1 fruit fly cellular context compared by ENCODE assay signal in genomic region chrX:2533843-2534473, dm6.
TF ChIP-seq lines count a peak whose summit lies in the region.

No protein-coding gene starts in this region.

TF ChIP-seq in whole organism, embryonic, 481 proteins besides CTCF, POLR2A, EP300 and RAD21 (continued from another document and continues in another):
- TF ChIP-seq HmgZ (tag; optimal IDR thresholded peaks at IDR 0.05; lab: Kevin White, UChicago) (peak; percentile 31), NK7.1 (GFP tag; optimal IDR thresholded peaks at IDR 0.05; lab: Kevin White, UChicago) (no peak), CG6854 (GFP tag; optimal IDR thresholded peaks at IDR 0.05; lab: Kevin White, UChicago) (no peak), CG12659 (GFP tag; optimal IDR thresholded peaks at IDR 0.05; lab: Kevin White, UChicago) (peak; percentile 41), fu2 (GFP tag; optimal IDR thresholded peaks at IDR 0.05; lab: Kevin White, UChicago) (peak; percentile 49), ttk (GFP tag; IDR thresholded peaks at IDR 0.05; lab: Robert Waterston, UW) (peak; percentile 43; the same call in 1 of the 2 replicates), CG15073 (GFP tag; optimal IDR thresholded peaks at IDR 0.05; lab: Kevin White, UChicago) (no peak), CG16813 (GFP tag; IDR thresholded peaks at IDR 0.05; lab: Robert Waterston, UW; ENCODE audit: partially characterized antibody) (no peak), croc (GFP tag; conservative IDR thresholded peaks at IDR 0.05; lab: Robert Waterston, UW) (no peak; the same call in 2 of the 3 replicates), CG12155 (GFP tag; optimal IDR thresholded peaks at IDR 0.05; lab: Kevin White, UChicago) (peak; percentile 29), CG11560 (tag; IDR thresholded peaks at IDR 0.05; lab: Robert Waterston, UW) (0 out of 3 replicates have a peak, but pooled peaks have one; percentile 34), CG9609 (GFP tag; optimal IDR thresholded peaks at IDR 0.05; lab: Kevin White, UChicago) (peak; percentile 13), CG33213 (GFP tag; optimal IDR thresholded peaks at IDR 0.05; lab: Kevin White, UChicago) (peak; percentile 29), CG18262 (tag; optimal IDR thresholded peaks at IDR 0.05; lab: Kevin White, UChicago) (no peak), ranshi (GFP tag; IDR thresholded peaks at IDR 0.05; lab: Robert Waterston, UW) (peak; percentile 70; the same call in 1 of the 2 replicates), vfl (GFP tag; optimal IDR thresholded peaks at IDR 0.05; lab: Kevin White, UChicago) (no peak), mld (GFP tag; IDR thresholded peaks at IDR 0.05; lab: Robert Waterston, UW; ENCODE audit: partially characterized antibody) (no peak), lilli (GFP tag; optimal IDR thresholded peaks at IDR 0.05; lab: Kevin White, UChicago) (peak; percentile 66), Abd-B (GFP tag; optimal IDR thresholded peaks at IDR 0.05; lab: Kevin White, UChicago) (peak; percentile 24), Ptx1 (GFP tag; IDR thresholded peaks at IDR 0.05; lab: Robert Waterston, UW) (peak; percentile 83), CG4854 (GFP tag; optimal IDR thresholded peaks at IDR 0.05; lab: Kevin White, UChicago) (peak; percentile 22), abd-A (tag; optimal IDR thresholded peaks at IDR 0.05; lab: Kevin White, UChicago) (no peak), Fer3 (tag; optimal IDR thresholded peaks at IDR 0.05; lab: Kevin White, UChicago) (peak; percentile 63), CG1792 (GFP tag; optimal IDR thresholded peaks at IDR 0.05; lab: Kevin White, UChicago) (peak; percentile 12), Eip74EF (GFP tag; optimal IDR thresholded peaks at IDR 0.05; lab: Kevin White, UChicago) (no peak), exex (tag; optimal IDR thresholded peaks at IDR 0.05; lab: Kevin White, UChicago) (no peak), prd (optimal IDR thresholded peaks at IDR 0.05; lab: Kevin White, UChicago) (no peak), prd (GFP tag; IDR thresholded peaks at IDR 0.05; lab: Robert Waterston, UW) (peak; percentile 79), ap (GFP tag; IDR thresholded peaks at IDR 0.05; lab: Robert Waterston, UW) (peak; percentile 61), CG17568 (GFP tag; optimal IDR thresholded peaks at IDR 0.05; lab: Kevin White, UChicago) (no peak), Atf6 (GFP tag; IDR thresholded peaks at IDR 0.05; lab: Robert Waterston, UW) (peak; percentile 65), slp2 (GFP tag; optimal IDR thresholded peaks at IDR 0.05; lab: Kevin White, UChicago) (peak; percentile 27), sens (GFP tag; lab: Kevin White, UChicago) (peak; percentile 81), Max (GFP tag; optimal IDR thresholded peaks at IDR 0.05; lab: Kevin White, UChicago) (no peak), lbe (GFP tag; optimal IDR thresholded peaks at IDR 0.05; lab: Kevin White, UChicago) (no peak), CG5245 (GFP tag; optimal IDR thresholded peaks at IDR 0.05; lab: Kevin White, UChicago) (peak; percentile 34), CG8359 (GFP tag; optimal IDR thresholded peaks at IDR 0.05; lab: Kevin White, UChicago; ENCODE audit: borderline replicate concordance) (no peak), CG10366 (GFP tag; IDR thresholded peaks at IDR 0.05; lab: Robert Waterston, UW) (peak; percentile 68), CG10565 (GFP tag; optimal IDR thresholded peaks at IDR 0.05; lab: Kevin White, UChicago) (no peak), mirr (GFP tag; optimal IDR thresholded peaks at IDR 0.05; lab: Kevin White, UChicago) (peak; percentile 31), pnt (GFP tag; optimal IDR thresholded peaks at IDR 0.05; lab: Kevin White, UChicago) (peak; percentile 43), CG17829 (tag; optimal IDR thresholded peaks at IDR 0.05; lab: Kevin White, UChicago) (peak; percentile 15), fd3F (GFP tag; optimal IDR thresholded peaks at IDR 0.05; lab: Kevin White, UChicago) (peak; percentile 61), emc (GFP tag; optimal IDR thresholded peaks at IDR 0.05; lab: Kevin White, UChicago) (peak; percentile 23), chif (GFP tag; optimal IDR thresholded peaks at IDR 0.05; lab: Kevin White, UChicago) (peak; percentile 30 to 55), CG11504 (tag; optimal IDR thresholded peaks at IDR 0.05; lab: Kevin White, UChicago) (peak; percentile 76), kah (GFP tag; optimal IDR thresholded peaks at IDR 0.05; lab: Kevin White, UChicago) (peak; percentile 11), nau (GFP tag; optimal IDR thresholded peaks at IDR 0.05; lab: Kevin White, UChicago) (peak; percentile 8), CG4424 (GFP tag; optimal IDR thresholded peaks at IDR 0.05; lab: Kevin White, UChicago) (peak; percentile 9), Usf (GFP tag; optimal IDR thresholded peaks at IDR 0.05; lab: Kevin White, UChicago) (no peak), cas (GFP tag; IDR thresholded peaks at IDR 0.05; lab: Robert Waterston, UW) (peak; percentile 49; the same call in 1 of the 2 replicates), Mes4 (GFP tag; optimal IDR thresholded peaks at IDR 0.05; lab: Kevin White, UChicago) (no peak), gfzf (GFP tag; optimal IDR thresholded peaks at IDR 0.05; lab: Kevin White, UChicago) (no peak), ERR (GFP tag; optimal IDR thresholded peaks at IDR 0.05; lab: Kevin White, UChicago) (no peak), CG12219 (GFP tag; optimal IDR thresholded peaks at IDR 0.05; lab: Kevin White, UChicago) (peak; percentile 71), zfh2 (GFP tag; optimal IDR thresholded peaks at IDR 0.05; lab: Kevin White, UChicago) (peak; percentile 29), CG6683 (GFP tag; optimal IDR thresholded peaks at IDR 0.05; lab: Kevin White, UChicago) (no peak), Bdp1 (GFP tag; optimal IDR thresholded peaks at IDR 0.05; lab: Kevin White, UChicago) (no peak), CG9727 (GFP tag; optimal IDR thresholded peaks at IDR 0.05; lab: Kevin White, UChicago) (peak; percentile 45), ac (GFP tag; optimal IDR thresholded peaks at IDR 0.05; lab: Kevin White, UChicago) (no peak), oc (tag; optimal IDR thresholded peaks at IDR 0.05; lab: Kevin White, UChicago) (peak; percentile 1), klu (GFP tag; IDR thresholded peaks at IDR 0.05; lab: Robert Waterston, UW) (peak; percentile 39; the same call in 1 of the 2 replicates), Pdp1 (GFP tag; optimal IDR thresholded peaks at IDR 0.05; lab: Kevin White, UChicago) (peak; percentile 51 to 65), HLH3B (GFP tag; IDR thresholded peaks at IDR 0.05; lab: Robert Waterston, UW) (peak; percentile 70), slbo (GFP tag; IDR thresholded peaks at IDR 0.05; lab: Robert Waterston, UW) (peak; percentile 81), MBD-R2 (GFP tag; IDR thresholded peaks at IDR 0.05; lab: Robert Waterston, UW) (peak; percentile 31; the same call in 1 of the 2 replicates), CG10979 (tag; optimal IDR thresholded peaks at IDR 0.05; lab: Kevin White, UChicago) (peak; percentile 8), Doc3 (GFP tag; IDR thresholded peaks at IDR 0.05; lab: Robert Waterston, UW; ENCODE audit: partially characterized antibody) (no peak), hb (GFP tag; IDR thresholded peaks at IDR 0.05; lab: Robert Waterston, UW; ENCODE audit: partially characterized antibody) (no peak), CG6765 (GFP tag; optimal IDR thresholded peaks at IDR 0.05; lab: Kevin White, UChicago) (peak; percentile 23), maf-S (GFP tag; optimal IDR thresholded peaks at IDR 0.05; lab: Kevin White, UChicago) (no peak), GATAe (GFP tag; conservative IDR thresholded peaks at IDR 0.05; lab: Robert Waterston, UW) (no peak), CG6654 (GFP tag; optimal IDR thresholded peaks at IDR 0.05; lab: Kevin White, UChicago) (no peak), al (GFP tag; IDR thresholded peaks at IDR 0.05; lab: Robert Waterston, UW) (peak; percentile 46; the same call in 1 of the 2 replicates), CG4328 (GFP tag; optimal IDR thresholded peaks at IDR 0.05; lab: Kevin White, UChicago) (no peak), CG9797 (GFP tag; optimal IDR thresholded peaks at IDR 0.05; lab: Kevin White, UChicago) (no peak), CG7357 (GFP tag; IDR thresholded peaks at IDR 0.05; lab: Robert Waterston, UW) (peak; percentile 49; the same call in 1 of the 3 replicates), B-H1 (GFP tag; IDR thresholded peaks at IDR 0.05; lab: Robert Waterston, UW) (peak; percentile 36; the same call in 2 of the 3 replicates), Nf-YC (tag; optimal IDR thresholded peaks at IDR 0.05; lab: Kevin White, UChicago) (peak; percentile 1), ewg (GFP tag; optimal IDR thresholded peaks at IDR 0.05; lab: Kevin White, UChicago) (peak; percentile 37), dmrt11E (tag; optimal IDR thresholded peaks at IDR 0.05; lab: Kevin White, UChicago) (no peak), gcm2 (GFP tag; optimal IDR thresholded peaks at IDR 0.05; lab: Kevin White, UChicago) (no peak), sr (GFP tag; IDR thresholded peaks at IDR 0.05; lab: Robert Waterston, UW) (peak; percentile 45; the same call in 1 of the 3 replicates), CG17328 (GFP tag; IDR thresholded peaks at IDR 0.05; lab: Robert Waterston, UW) (peak; percentile 66), Chrac-16 (GFP tag; optimal IDR thresholded peaks at IDR 0.05; lab: Kevin White, UChicago) (peak; percentile 3), Deaf1 (tag; optimal IDR thresholded peaks at IDR 0.05; lab: Kevin White, UChicago) (peak; percentile 13), CG17361 (GFP tag; IDR thresholded peaks at IDR 0.05; lab: Robert Waterston, UW) (peak; percentile 52; the same call in 2 of the 3 replicates), ken (GFP tag; IDR thresholded peaks at IDR 0.05; lab: Robert Waterston, UW) (peak; percentile 64; the same call in 1 of the 3 replicates), repo (GFP tag; optimal IDR thresholded peaks at IDR 0.05; lab: Kevin White, UChicago) (peak; percentile 39), pum (GFP tag; optimal IDR thresholded peaks at IDR 0.05; lab: Kevin White, UChicago) (peak; percentile 8), CG12942 (GFP tag; optimal IDR thresholded peaks at IDR 0.05; lab: Kevin White, UChicago) (peak; percentile 40), CG2116 (GFP tag; optimal IDR thresholded peaks at IDR 0.05; lab: Kevin White, UChicago) (no peak), Dip3 (GFP tag; optimal IDR thresholded peaks at IDR 0.05; lab: Kevin White, UChicago) (peak; percentile 36), gce (GFP tag; IDR thresholded peaks at IDR 0.05; lab: Robert Waterston, UW) (peak; percentile 50; the same call in 1 of the 3 replicates), CG31388 (GFP tag; optimal IDR thresholded peaks at IDR 0.05; lab: Kevin White, UChicago) (peak; percentile 13), Ssrp (tag; optimal IDR thresholded peaks at IDR 0.05; lab: Kevin White, UChicago) (peak; percentile 19), CG11723 (GFP tag; optimal IDR thresholded peaks at IDR 0.05; lab: Kevin White, UChicago) (no peak), CG10267 (tag; optimal IDR thresholded peaks at IDR 0.05; lab: Kevin White, UChicago) (no peak), CG12071 (GFP tag; optimal IDR thresholded peaks at IDR 0.05; lab: Kevin White, UChicago) (peak; percentile 71), CG8290 (GFP tag; optimal IDR thresholded peaks at IDR 0.05; lab: Kevin White, UChicago) (no peak), CG8290 (tag; optimal IDR thresholded peaks at IDR 0.05; lab: Kevin White, UChicago) (peak in 1 of 2 experiments; percentile 93), CG12744 (GFP tag; optimal IDR thresholded peaks at IDR 0.05; lab: Kevin White, UChicago) (no peak), CG15601 (tag; optimal IDR thresholded peaks at IDR 0.05; lab: Kevin White, UChicago) (no peak), CoRest (tag; optimal IDR thresholded peaks at IDR 0.05; lab: Kevin White, UChicago) (peak; percentile 44), cwo (GFP tag; optimal IDR thresholded peaks at IDR 0.05; lab: Kevin White, UChicago) (peak; percentile 55), gsb (GFP tag; IDR thresholded peaks at IDR 0.05; lab: Robert Waterston, UW) (no peak), twi (tag; optimal IDR thresholded peaks at IDR 0.05; lab: Kevin White, UChicago) (no peak), Rfx (GFP tag; IDR thresholded peaks at IDR 0.05; lab: Robert Waterston, UW) (peak; percentile 89), onecut (GFP tag; IDR thresholded peaks at IDR 0.05; lab: Robert Waterston, UW) (peak; percentile 49), z (GFP tag; IDR thresholded peaks at IDR 0.05; lab: Robert Waterston, UW) (no peak), tup (GFP tag; optimal IDR thresholded peaks at IDR 0.05; lab: Kevin White, UChicago) (no peak), CG13123 (GFP tag; optimal IDR thresholded peaks at IDR 0.05; lab: Kevin White, UChicago) (no peak), grn (GFP tag; optimal IDR thresholded peaks at IDR 0.05; lab: Kevin White, UChicago) (no peak), Xrp1 (GFP tag; IDR thresholded peaks at IDR 0.05; lab: Robert Waterston, UW) (peak; percentile 41; the same call in 1 of the 2 replicates), CG2120 (GFP tag; optimal IDR thresholded peaks at IDR 0.05; lab: Kevin White, UChicago) (peak; percentile 68), p53 (GFP tag; optimal IDR thresholded peaks at IDR 0.05; lab: Kevin White, UChicago) (no peak), CG7786 (GFP tag; optimal IDR thresholded peaks at IDR 0.05; lab: Kevin White, UChicago) (peak; percentile 51), amos (GFP tag; IDR thresholded peaks at IDR 0.05; lab: Robert Waterston, UW; ENCODE audit: partially characterized antibody) (no peak), pb (GFP tag; optimal IDR thresholded peaks at IDR 0.05; lab: Kevin White, UChicago) (peak; percentile 37), CG34376 (GFP tag; optimal IDR thresholded peaks at IDR 0.05; lab: Kevin White, UChicago) (no peak), Dll (GFP tag; IDR thresholded peaks at IDR 0.05; lab: Robert Waterston, UW; ENCODE audit: partially characterized antibody) (no peak), otp (GFP tag; IDR thresholded peaks at IDR 0.05; lab: Robert Waterston, UW) (0 out of 3 replicates have a peak, but pooled peaks have one; percentile 37), CG10543 (GFP tag; optimal IDR thresholded peaks at IDR 0.05; lab: Kevin White, UChicago) (no peak), H15 (GFP tag; IDR thresholded peaks at IDR 0.05; lab: Robert Waterston, UW) (peak; percentile 42; the same call in 1 of the 3 replicates), CG2875 (GFP tag; optimal IDR thresholded peaks at IDR 0.05; lab: Kevin White, UChicago) (no peak), Jarid2 (GFP tag; optimal IDR thresholded peaks at IDR 0.05; lab: Kevin White, UChicago) (no peak), aop (GFP tag; IDR thresholded peaks at IDR 0.05; lab: Robert Waterston, UW) (no peak), Ets97D (GFP tag; optimal IDR thresholded peaks at IDR 0.05; lab: Kevin White, UChicago) (no peak), CG1603 (tag; optimal IDR thresholded peaks at IDR 0.05; lab: Kevin White, UChicago) (peak; percentile 76), Hmr (GFP tag; optimal IDR thresholded peaks at IDR 0.05; lab: Kevin White, UChicago) (peak; percentile 51), Sry-δ (GFP tag; optimal IDR thresholded peaks at IDR 0.05; lab: Kevin White, UChicago) (peak; percentile 15)
